Fruit fly (Drosophila melanogaster): Measurements from ENCODE around the gene GluRS-m.

GluRS-m gene

dm6 chr3L:16385880-16386584 lies 30.9 kb downstream of the GluRS-m start, which contains the start of the genes Agpat3 and RAF2 (continued):
- TF ChIP-seq Sox102F (GFP tag; optimal IDR thresholded peaks at IDR 0.05) (peak; percentile 46), cato (GFP tag; optimal IDR thresholded peaks at IDR 0.05; ENCODE audit: borderline replicate concordance) (no peak), CG4854 (GFP tag; optimal IDR thresholded peaks at IDR 0.05) (no peak), ewg (GFP tag; optimal IDR thresholded peaks at IDR 0.05) (peak; percentile 4), Max (GFP tag; optimal IDR thresholded peaks at IDR 0.05) (peak; percentile 19), Spps (tag; optimal IDR thresholded peaks at IDR 0.05) (no peak), CG34224 (GFP tag; IDR thresholded peaks at IDR 0.05; ENCODE audit: partially characterized antibody) (no peak), H15 (GFP tag; IDR thresholded peaks at IDR 0.05) (0 out of 3 replicates have a peak, but pooled peaks have one; percentile 13), CG9437 (GFP tag; optimal IDR thresholded peaks at IDR 0.05) (peak; percentile 42), CG4424 (GFP tag; optimal IDR thresholded peaks at IDR 0.05) (peak; percentile 28), CG32772 (GFP tag; IDR thresholded peaks at IDR 0.05) (peak; percentile 65), CG18476 (GFP tag; optimal IDR thresholded peaks at IDR 0.05) (peak; percentile 14), zen (tag; optimal IDR thresholded peaks at IDR 0.05) (no peak), CG4730 (GFP tag; IDR thresholded peaks at IDR 0.05) (peak; percentile 11; the same call in 1 of the 2 replicates), CG12155 (GFP tag; optimal IDR thresholded peaks at IDR 0.05) (peak; percentile 10), CG18262 (tag; optimal IDR thresholded peaks at IDR 0.05) (peak; percentile 50)

dm6 chr3L:16385252-16385879 lies 31.6 kb downstream of the GluRS-m start:
- TF ChIP-seq Scr (GFP tag; IDR thresholded peaks at IDR 0.05; ENCODE audit: partially characterized antibody), result 0 out of 2 replicates have a peak, but pooled peaks have one; percentile 21
- TF ChIP-seq D (optimal IDR thresholded peaks at IDR 0.05), result no peak
- TF ChIP-seq D (GFP tag; optimal IDR thresholded peaks at IDR 0.05), result no peak
- peak; percentile 74 for TF ChIP-seq nom (GFP tag; optimal IDR thresholded peaks at IDR 0.05)
- TF ChIP-seq CG32532 (GFP tag; IDR thresholded peaks at IDR 0.05), result 0 out of 2 replicates have a peak, but pooled peaks have one; percentile 10
- 0 out of 4 replicates have a peak, but pooled peaks have one; percentile 34 for TF ChIP-seq Dll (GFP tag; IDR thresholded peaks at IDR 0.05; ENCODE audit: partially characterized antibody)
- TF ChIP-seq YL-1 (GFP tag; optimal IDR thresholded peaks at IDR 0.05), result peak; percentile 63
- no peak for TF ChIP-seq lov (optimal IDR thresholded peaks at IDR 0.05)
- 0 out of 3 replicates have a peak, but pooled peaks have one; percentile 52 for TF ChIP-seq lov (GFP tag; IDR thresholded peaks at IDR 0.05)
- peak; percentile 17 for TF ChIP-seq nerfin-1 (tag; optimal IDR thresholded peaks at IDR 0.05)
- peak; percentile 30 for TF ChIP-seq CG4617 (GFP tag; optimal IDR thresholded peaks at IDR 0.05; ENCODE audit: borderline replicate concordance)
- 0 out of 2 replicates have a peak, but pooled peaks have one; percentile 30 for TF ChIP-seq Atf6 (GFP tag; IDR thresholded peaks at IDR 0.05)
- TF ChIP-seq Sin3A (optimal IDR thresholded peaks at IDR 0.05), result peak; percentile 3
- TF ChIP-seq CG8478 (optimal IDR thresholded peaks at IDR 0.05), result peak; percentile 23
- TF ChIP-seq CG6254 (GFP tag; optimal IDR thresholded peaks at IDR 0.05), result peak; percentile 5
- peak; percentile 67 for TF ChIP-seq sug (tag; optimal IDR thresholded peaks at IDR 0.05)
- TF ChIP-seq crp (GFP tag; optimal IDR thresholded peaks at IDR 0.05), result peak in 1 of 2 experiments; percentile 65
- peak; percentile 37 for TF ChIP-seq mirr (GFP tag; optimal IDR thresholded peaks at IDR 0.05)
- TF ChIP-seq CG1792 (GFP tag; optimal IDR thresholded peaks at IDR 0.05), result no peak
- no peak for TF ChIP-seq sqz (GFP tag; optimal IDR thresholded peaks at IDR 0.05)
- TF ChIP-seq Side (GFP tag; optimal IDR thresholded peaks at IDR 0.05), result no peak
- peak; percentile 48; the same call in 1 of the 2 replicates for TF ChIP-seq Bgb (GFP tag; IDR thresholded peaks at IDR 0.05; ENCODE audit: partially characterized antibody)
- TF ChIP-seq chinmo (GFP tag; IDR thresholded peaks at IDR 0.05; ENCODE audit: partially characterized antibody), result peak; percentile 97
- peak; percentile 63 for TF ChIP-seq MESR4 (GFP tag; optimal IDR thresholded peaks at IDR 0.05)
- no peak for TF ChIP-seq al (GFP tag; IDR thresholded peaks at IDR 0.05)
- 0 out of 2 replicates have a peak, but pooled peaks have one; percentile 19 for TF ChIP-seq CG4360 (GFP tag; IDR thresholded peaks at IDR 0.05)
- no peak for TF ChIP-seq fd96Cb (tag; optimal IDR thresholded peaks at IDR 0.05)
- peak; percentile 48 for TF ChIP-seq cwo (GFP tag; optimal IDR thresholded peaks at IDR 0.05)
- TF ChIP-seq sens (GFP tag), result peak; percentile 43
- peak; percentile 64; the same call in 2 of the 3 replicates for TF ChIP-seq CG2199 (GFP tag; IDR thresholded peaks at IDR 0.05)
- peak; percentile 64 for TF ChIP-seq CG15479 (GFP tag; optimal IDR thresholded peaks at IDR 0.05)

Data from whole organism, embryonic.